Worm (Caenorhabditis elegans): ENCODE measurements around the gene ugt-58.

ce11 chrII:9583461-9583860 lies 3.1 kb downstream of the ugt-58 start, which contains the start of gene wee-1.1:
- TF ChIP-seq dmd-9 (GFP tag; IDR thresholded peaks at IDR 0.05) (no peak), ceh-20 (GFP tag; IDR thresholded peaks at IDR 0.05) (no peak), lin-39 (tag; optimal IDR thresholded peaks at IDR 0.05) (no peak), unc-62 (GFP tag; optimal IDR thresholded peaks at IDR 0.05 in 1 of 2) (no peak), unc-62 (tag; optimal IDR thresholded peaks at IDR 0.05) (no peak), fos-1 (tag; optimal IDR thresholded peaks at IDR 0.05) (no peak), ztf-7 (tag; optimal IDR thresholded peaks at IDR 0.05) (no peak)

All from whole organism, L4 larva.